Worm (Caenorhabditis elegans) whole organism, L3 larva: ENCODE data around the gene C30H6.12.

Experiments
- R02D3.7 ChIP-seq: fragments of 150-350 bp; optimal IDR thresholded peaks from 2 replicates; lab custom pipeline; 2014; ENCODE audit warnings: missing biosample characterization, missing genetic modification characterization
- ama-1 ChIP-seq: fragments of 150-350 bp; optimal IDR thresholded peaks from 2 replicates; lab custom pipeline; 2018
- daf-12 ChIP-seq: fragments of 150-350 bp; optimal IDR thresholded peaks from 2 replicates; lab custom pipeline; 2014; ENCODE audit warnings: missing biosample characterization, missing genetic modification reagents, missing genetic modification characterization
- egl-5 ChIP-seq: fragments of 150-350 bp; optimal IDR thresholded peaks from 2 replicates; lab custom pipeline; 2017; ENCODE audit warnings: missing biosample characterization, missing genetic modification reagents, missing genetic modification characterization, inconsistent platforms
- elt-1 ChIP-seq: fragments of 150-350 bp; optimal IDR thresholded peaks from 2 replicates; lab custom pipeline; 2014; ENCODE audit warnings: missing biosample characterization, missing genetic modification characterization
- elt-2 ChIP-seq: sonication (generic microtip); optimal IDR thresholded peaks from 2 replicates; lab custom pipeline; 2016; ENCODE audit warnings: missing genetic modification reagents, mild to moderate bottlenecking, missing genetic modification characterization, missing compliant biosample characterization
- elt-3 ChIP-seq, 3 experiments: fragments of 150-350 bp in 1 of 3; sonication (generic microtip) in 2 of 3; optimal IDR thresholded peaks; 2 replicates in 2 of 3; 4 replicates in 1 of 3; lab custom pipeline; 2014 to 2017; ENCODE audit warnings: missing biosample characterization in 3 of 3, missing genetic modification characterization in 3 of 3
- fkh-10 ChIP-seq: sonication (generic microtip); optimal IDR thresholded peaks from 2 replicates; lab custom pipeline; 2017; ENCODE audit warnings: missing biosample characterization, missing genetic modification reagents, missing genetic modification characterization
- fos-1 ChIP-seq: fragments of 150-350 bp; optimal IDR thresholded peaks from 2 replicates; lab custom pipeline; 2014; ENCODE audit warnings: missing biosample characterization, missing genetic modification characterization
- hmg-11 ChIP-seq: sonication (generic microtip); optimal IDR thresholded peaks from 2 replicates; lab custom pipeline; 2016; ENCODE audit warnings: missing genetic modification characterization, missing compliant biosample characterization
- jun-1 ChIP-seq: fragments of 150-350 bp; optimal IDR thresholded peaks from 2 replicates; lab custom pipeline; 2014; ENCODE audit warnings: missing biosample characterization, missing genetic modification reagents, missing genetic modification characterization
- lin-15B ChIP-seq: fragments of 150-350 bp; optimal IDR thresholded peaks from 2 replicates; lab custom pipeline; 2014; ENCODE audit warnings: missing biosample characterization, missing genetic modification characterization
- lin-39 ChIP-seq: fragments of 150-350 bp; optimal IDR thresholded peaks from 2 replicates; lab custom pipeline; 2018; ENCODE audit warnings: missing biosample characterization, missing genetic modification reagents, missing genetic modification characterization
- lsy-12 ChIP-seq: sonication (generic microtip); optimal IDR thresholded peaks from 2 replicates; lab custom pipeline; 2016; ENCODE audit warnings: mild to moderate bottlenecking, missing genetic modification characterization, missing compliant biosample characterization
- nfya-1 ChIP-seq: sonication (generic microtip); optimal IDR thresholded peaks from 2 replicates; lab custom pipeline; 2017; ENCODE audit warnings: missing genetic modification characterization, mild to moderate bottlenecking, missing compliant biosample characterization, antibody characterized with exemption, moderate library complexity; ENCODE audit not compliant: insufficient read depth
- nhr-12 ChIP-seq: fragments of 150-350 bp; optimal IDR thresholded peaks from 2 replicates; lab custom pipeline; 2014; ENCODE audit warnings: missing biosample characterization, missing genetic modification characterization
- nhr-23 ChIP-seq: fragments of 150-350 bp; optimal IDR thresholded peaks from 2 replicates; lab custom pipeline; 2014; ENCODE audit warnings: missing biosample characterization, missing genetic modification reagents, missing genetic modification characterization
- nhr-25 ChIP-seq: sonication (generic microtip); optimal IDR thresholded peaks from 2 replicates; lab custom pipeline; 2017; ENCODE audit warnings: missing biosample characterization, missing genetic modification characterization
- nhr-28 ChIP-seq: fragments of 150-350 bp; optimal IDR thresholded peaks from 2 replicates; lab custom pipeline; 2014; ENCODE audit warnings: missing biosample characterization, missing genetic modification characterization
- nhr-76 ChIP-seq: fragments of 150-350 bp; sonication (generic microtip); optimal IDR thresholded peaks from 5 replicates; lab custom pipeline; 2014; ENCODE audit warnings: missing biosample characterization, missing genetic modification characterization
- nhr-77 ChIP-seq: fragments of 150-350 bp; optimal IDR thresholded peaks from 2 replicates; lab custom pipeline; 2014; ENCODE audit warnings: missing biosample characterization, missing genetic modification characterization
- pha-4 ChIP-seq: fragments of 150-350 bp; optimal IDR thresholded peaks from 2 replicates; lab custom pipeline; 2014; ENCODE audit warnings: missing biosample characterization, missing genetic modification reagents, missing genetic modification characterization
- pqm-1 ChIP-seq: fragments of 150-350 bp; optimal IDR thresholded peaks from 2 replicates; lab custom pipeline; 2017; ENCODE audit warnings: missing biosample characterization, missing genetic modification characterization, inconsistent platforms
- sea-2 ChIP-seq: fragments of 150-350 bp; sonication (generic microtip); optimal IDR thresholded peaks from 4 replicates; lab custom pipeline; 2014; ENCODE audit warnings: missing biosample characterization, missing genetic modification reagents, missing genetic modification characterization
- skn-1 ChIP-seq: fragments of 150-350 bp; optimal IDR thresholded peaks from 2 replicates; lab custom pipeline; 2014; ENCODE audit warnings: missing biosample characterization, missing genetic modification characterization
- snpc-4 ChIP-seq: fragments of 150-350 bp; optimal IDR thresholded peaks from 2 replicates; lab custom pipeline; 2014; ENCODE audit warnings: missing biosample characterization, missing genetic modification characterization
- tbx-2 ChIP-seq: sonication (generic microtip); optimal IDR thresholded peaks from 2 replicates; lab custom pipeline; 2016; ENCODE audit warnings: mild to moderate bottlenecking, missing genetic modification characterization, missing compliant biosample characterization
- ztf-11 ChIP-seq: fragments of 150-350 bp; optimal IDR thresholded peaks from 2 replicates; lab custom pipeline; 2014; ENCODE audit warnings: missing biosample characterization, missing genetic modification characterization
- ztf-4 ChIP-seq: fragments of 150-350 bp; optimal IDR thresholded peaks from 2 replicates; lab custom pipeline; 2014; ENCODE audit warnings: missing biosample characterization, missing genetic modification characterization

The C30H6.12 gene

ce11 chrIV:17361143-17361542 is 22.0 kb upstream of the C30H6.12 start, which contains the start of gene clec-202:
TSS of gene clec-202 (plus strand) at chrIV:17361443.
- TF ChIP-seq nhr-25 (no peak), daf-12 (tag; lab: Kevin White, UChicago) (no peak), nhr-76 (tag; lab: Kevin White, UChicago) (no peak)

DNA sequence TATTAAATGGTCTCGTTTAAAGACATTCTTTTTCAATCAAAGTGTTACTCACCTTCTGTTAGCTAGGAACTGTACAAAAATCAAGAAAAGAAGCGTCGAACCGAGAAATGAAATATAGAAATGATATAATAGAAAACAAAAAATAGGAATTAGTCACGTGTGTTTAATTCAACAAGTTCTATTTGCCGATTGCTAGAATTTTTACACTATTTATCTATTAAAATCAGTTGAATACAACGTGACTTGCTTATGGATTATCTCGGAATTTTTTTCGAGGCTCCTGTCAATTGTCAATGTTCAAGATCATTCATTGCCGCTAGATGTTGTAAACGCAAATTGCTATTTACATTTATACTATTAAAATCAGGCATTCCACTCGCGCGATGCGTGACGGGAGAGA is 15.9 kb upstream of the C30H6.12 start, which contains the start of gene zipt-17:
Gene zipt-17, minus strand, starts transcription at position 101 of the 400 bp plus-strand sequence.
- no peak for TF ChIP-seq fkh-10 (GFP tag; lab: Kevin White, UChicago)
- no peak for TF ChIP-seq R02D3.7
- no peak for TF ChIP-seq elt-1 (tag; lab: Kevin White, UChicago)
- no peak for TF ChIP-seq jun-1
- TF ChIP-seq, all 47 proteins: peak for 0

DNA sequence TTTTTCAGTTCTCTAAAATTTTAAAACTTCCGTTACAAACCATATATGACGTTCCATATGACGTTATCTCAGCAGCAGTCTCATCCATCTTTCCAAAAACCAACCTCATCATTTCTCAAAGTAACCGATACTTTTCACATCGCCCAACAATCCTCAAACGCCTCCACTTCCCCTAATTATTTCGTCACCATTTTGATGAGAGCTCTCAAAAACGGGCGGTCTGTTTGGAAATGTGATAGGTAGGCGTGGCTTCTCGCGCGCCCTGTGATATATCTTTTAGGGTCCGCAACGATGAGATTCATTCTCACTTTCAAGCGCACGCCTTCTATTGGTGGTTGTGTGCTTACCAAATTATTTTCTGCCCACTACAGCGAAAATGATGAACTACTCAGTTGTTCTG is 14.9 kb upstream of the C30H6.12 start, which contains the start of gene trh-1:
Gene trh-1, plus strand, starts transcription at position 301 of the 400 bp plus-strand sequence.
- TF ChIP-seq pha-4 (tag; lab: Kevin White, UChicago) = no peak
- TF ChIP-seq snpc-4 = no peak
- no peak for TF ChIP-seq lin-39 (tag; lab: Kevin White, UChicago)
- no peak for TF ChIP-seq ztf-4 (tag; lab: Kevin White, UChicago)
- TF ChIP-seq nhr-12 (tag; lab: Kevin White, UChicago) = no peak
- TF ChIP-seq nhr-77 = no peak
- TF ChIP-seq ztf-11 (tag; lab: Kevin White, UChicago) = no peak

DNA sequence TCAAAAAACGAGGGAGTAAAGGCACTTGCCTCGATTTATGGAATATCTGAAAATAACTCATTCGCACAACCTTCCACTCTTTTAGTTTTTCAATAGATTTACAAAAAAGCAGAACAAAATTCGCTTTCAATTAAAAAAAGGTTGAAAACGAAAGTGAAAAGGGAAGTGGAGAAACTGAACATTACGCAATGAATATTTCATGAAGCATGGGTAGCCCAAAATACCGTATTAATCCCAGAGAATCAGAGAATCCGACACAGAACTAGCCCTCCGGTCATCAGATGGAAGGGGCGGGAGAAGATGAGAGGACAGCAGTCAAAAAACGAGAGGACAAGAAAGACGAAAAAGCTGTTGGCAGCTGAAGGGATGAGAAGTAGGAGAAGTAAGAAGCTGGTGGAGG is 11.7 kb upstream of the C30H6.12 start, which contains the start of gene C30H6.5:
Gene C30H6.5, plus strand, starts transcription at position 301 of the 400 bp plus-strand sequence.
- no peak for TF ChIP-seq fos-1
- TF ChIP-seq nhr-12 (tag; lab: Kevin White, UChicago) = no peak
- TF ChIP-seq nhr-28 (tag; lab: Kevin White, UChicago) = no peak
- no peak for TF ChIP-seq lsy-12 (tag; lab: Kevin White, UChicago)
- TF ChIP-seq sea-2 (GFP tag; lab: Kevin White, UChicago) = no peak

- peak; percentile 43 for TF ChIP-seq pha-4 (tag; lab: Kevin White, UChicago)
- TF ChIP-seq pqm-1 (tag; lab: Kevin White, UChicago) = peak; percentile 45
- TF ChIP-seq ztf-11 (tag; lab: Kevin White, UChicago) = no peak
Observed at ce11 chrIV:17376127-17376526, 7.0 kb upstream of the C30H6.12 start, which contains the start of gene haf-1. TSS of gene haf-1 (plus strand) at chrIV:17376427.

ce11 chrIV:17380061-17380680 is 3.0 kb upstream of the C30H6.12 start, which contains the start of the genes C30H6.9 and dlat-2:
TSS of gene C30H6.9 (minus strand) at chrIV:17380170.
TSS of gene dlat-2 (plus strand) at chrIV:17380626.
- no peak for TF ChIP-seq skn-1 (tag; lab: Kevin White, UChicago)
- TF ChIP-seq nhr-23 (tag; lab: Kevin White, UChicago) = no peak
- no peak for TF ChIP-seq ztf-11 (tag; lab: Kevin White, UChicago)
- TF ChIP-seq hmg-11 = peak; percentile 24
- peak; percentile 43 for TF ChIP-seq snpc-4
- TF ChIP-seq pha-4 (tag; lab: Kevin White, UChicago) = peak; percentile 94
- TF ChIP-seq nfya-1 (tag; lab: Kevin White, UChicago) = peak; percentile 24
- TF ChIP-seq lin-15B = peak; percentile 71
- no peak for TF ChIP-seq fos-1
- no peak for TF ChIP-seq nhr-25
- TF ChIP-seq tbx-2 (tag; lab: Kevin White, UChicago) = no peak
- no peak for TF ChIP-seq elt-3 (tag; optimal IDR thresholded peaks at IDR 0.05; lab: Kevin White, UChicago)
- TF ChIP-seq elt-2 (tag; lab: Kevin White, UChicago) = peak; percentile 8
- no peak for TF ChIP-seq egl-5

DNA sequence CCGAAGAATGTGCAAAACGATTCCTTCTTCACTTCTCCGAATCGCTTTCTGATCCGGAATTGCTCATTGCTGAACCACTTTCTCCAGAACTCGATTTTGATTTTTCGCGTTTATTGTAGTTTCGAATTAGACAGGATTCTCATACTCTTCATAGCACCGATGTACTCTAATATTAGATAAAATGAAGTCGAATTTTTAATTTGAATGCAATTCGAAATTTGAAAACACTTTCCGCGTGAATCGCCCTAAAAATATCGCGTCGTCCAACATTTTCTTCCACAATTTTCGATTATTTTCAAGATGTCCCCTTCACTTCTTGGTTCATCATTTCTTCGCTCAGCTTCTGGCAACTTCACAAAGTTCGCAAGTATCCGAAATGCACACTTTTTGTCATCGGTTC is 1.1 kb upstream of the C30H6.12 start, which contains the start of gene C30H6.8:
Gene C30H6.8, plus strand, starts transcription at position 301 of the 400 bp plus-strand sequence.
- TF ChIP-seq ama-1 (lab: Kevin White, UChicago) = no peak
- no peak for TF ChIP-seq R02D3.7
- TF ChIP-seq pha-4 (tag; lab: Kevin White, UChicago) = no peak
